Fruit fly (Drosophila melanogaster) whole organism, embryonic: ENCODE data around the gene drpr.
A peak's percentile ranks its signal among the peaks of the same experiment; 100 is the strongest.

Experiments used
- BtbVII ChIP-seq: fragments of 200-800 bp; sonication (Bioruptor generic); optimal IDR thresholded peaks from 3 replicates; lab custom pipeline; 2017; ENCODE audit warnings: missing biosample characterization, mild to moderate bottlenecking, missing genetic modification characterization
- CG10431 ChIP-seq: fragments of 200-800 bp; sonication (Bioruptor generic); optimal IDR thresholded peaks from 3 replicates; lab custom pipeline; 2018; ENCODE audit warnings: missing biosample characterization, mild to moderate bottlenecking, missing genetic modification characterization
- CG10979 ChIP-seq: fragments of 200-800 bp; sonication (Bioruptor generic); optimal IDR thresholded peaks from 2 replicates; lab custom pipeline; 2018; ENCODE audit warnings: missing biosample characterization, mild to moderate bottlenecking, missing genetic modification characterization, moderate library complexity
- CG12071 ChIP-seq: fragments of 200-800 bp; sonication (Bioruptor generic); optimal IDR thresholded peaks from 3 replicates; lab custom pipeline; 2018; ENCODE audit warnings: missing biosample characterization, mild to moderate bottlenecking, missing genetic modification characterization
- CG12104 ChIP-seq: fragments of 200-800 bp; sonication (Bioruptor generic); optimal IDR thresholded peaks from 3 replicates; lab custom pipeline; 2016; ENCODE audit warnings: missing biosample characterization, missing genetic modification characterization
- CG12391 ChIP-seq: fragments of 200-800 bp; sonication (Bioruptor generic); optimal IDR thresholded peaks from 3 replicates; lab custom pipeline; 2018; ENCODE audit warnings: missing biosample characterization, mild to moderate bottlenecking, missing genetic modification characterization, moderate library complexity
- CG14441 ChIP-seq: fragments of 200-800 bp; sonication (Bioruptor generic); IDR thresholded peaks from 2 replicates; pipeline ENCODE4 v1.3.6; 2022; ENCODE audit warnings: missing biosample characterization, missing genetic modification characterization
- CG15601 ChIP-seq: fragments of 200-800 bp; sonication (Bioruptor generic); optimal IDR thresholded peaks from 3 replicates; lab custom pipeline; 2019; ENCODE audit warnings: missing biosample characterization, mild to moderate bottlenecking, missing genetic modification characterization, moderate library complexity
- CG15696 ChIP-seq: fragments of 200-800 bp; sonication (Bioruptor generic); optimal IDR thresholded peaks from 2 replicates; lab custom pipeline; 2019; ENCODE audit warnings: missing biosample characterization, mild to moderate bottlenecking, missing genetic modification characterization, moderate library complexity
- CG17359 ChIP-seq: fragments of 200-800 bp; sonication (Bioruptor generic); optimal IDR thresholded peaks from 3 replicates; lab custom pipeline; 2018; ENCODE audit warnings: missing biosample characterization, mild to moderate bottlenecking, missing genetic modification characterization, moderate library complexity
- CG17568 ChIP-seq: fragments of 200-800 bp; sonication (Bioruptor generic); optimal IDR thresholded peaks from 2 replicates; lab custom pipeline; 2018; ENCODE audit warnings: missing biosample characterization, mild to moderate bottlenecking, missing genetic modification characterization, moderate library complexity
- CG18262 ChIP-seq: fragments of 200-800 bp; optimal IDR thresholded peaks from 3 replicates; lab custom pipeline; 2019; ENCODE audit warnings: missing biosample characterization, mild to moderate bottlenecking, missing genetic modification characterization, moderate library complexity
- CG2199 ChIP-seq: fragments of 200-800 bp; sonication (Bioruptor generic); IDR thresholded peaks from 3 replicates; pipeline ENCODE4 v1.3.6; 2022; ENCODE audit warnings: missing biosample characterization, missing genetic modification characterization
- CG2202 ChIP-seq: fragments of 200-800 bp; sonication (Bioruptor generic); optimal IDR thresholded peaks from 2 replicates; lab custom pipeline; 2018; ENCODE audit warnings: missing biosample characterization, mild to moderate bottlenecking, missing genetic modification characterization
- CG31224 ChIP-seq: fragments of 200-800 bp; sonication (Bioruptor generic); IDR thresholded peaks from 2 replicates; pipeline ENCODE4 v1.3.6; 2022; ENCODE audit warnings: missing biosample characterization, missing genetic modification characterization
- CG3281 ChIP-seq: fragments of 200-800 bp; sonication (Bioruptor generic); optimal IDR thresholded peaks from 3 replicates; lab custom pipeline; 2017; ENCODE audit warnings: missing biosample characterization, mild to moderate bottlenecking, missing genetic modification characterization
- CG33557 ChIP-seq: fragments of 200-800 bp; sonication (Bioruptor generic); optimal IDR thresholded peaks from 2 replicates; lab custom pipeline; 2019; ENCODE audit warnings: missing biosample characterization, mild to moderate bottlenecking, missing genetic modification characterization, moderate library complexity
- CG3407 ChIP-seq: fragments of 200-800 bp; sonication (Bioruptor generic); optimal IDR thresholded peaks from 2 replicates; lab custom pipeline; 2018; ENCODE audit warnings: missing biosample characterization, mild to moderate bottlenecking, missing genetic modification characterization
- CG34376 ChIP-seq: fragments of 200-800 bp; sonication (Bioruptor generic); optimal IDR thresholded peaks from 2 replicates; lab custom pipeline; 2018; ENCODE audit warnings: missing biosample characterization, mild to moderate bottlenecking, missing genetic modification characterization
- CG6765 ChIP-seq: fragments of 200-800 bp; sonication (Bioruptor generic); optimal IDR thresholded peaks from 3 replicates; lab custom pipeline; 2017; ENCODE audit warnings: missing biosample characterization, mild to moderate bottlenecking, missing genetic modification characterization
- CG6854 ChIP-seq: fragments of 200-800 bp; sonication (Bioruptor generic); optimal IDR thresholded peaks from 3 replicates; lab custom pipeline; 2017; ENCODE audit warnings: missing biosample characterization, mild to moderate bottlenecking, missing genetic modification characterization
- CG7839 ChIP-seq: fragments of 200-800 bp; sonication (Bioruptor generic); optimal IDR thresholded peaks from 3 replicates; lab custom pipeline; 2018; ENCODE audit warnings: missing biosample characterization, mild to moderate bottlenecking, missing genetic modification characterization, moderate library complexity
- CG8281 ChIP-seq: fragments of 200-800 bp; sonication (Bioruptor generic); optimal IDR thresholded peaks from 2 replicates; lab custom pipeline; 2018; ENCODE audit warnings: missing biosample characterization, mild to moderate bottlenecking, missing genetic modification characterization, moderate library complexity
- Drgx ChIP-seq: fragments of 200-800 bp; sonication (Bioruptor generic); IDR thresholded peaks from 2 replicates; pipeline ENCODE4 v1.3.6; 2022; ENCODE audit warnings: missing biosample characterization, missing genetic modification characterization
- Fer1 ChIP-seq: fragments of 200-800 bp; sonication (Bioruptor generic); optimal IDR thresholded peaks from 2 replicates; lab custom pipeline; 2017; ENCODE audit warnings: missing biosample characterization, mild to moderate bottlenecking, missing genetic modification characterization
- HLHmδ ChIP-seq: fragments of 200-800 bp; sonication (Bioruptor generic); optimal IDR thresholded peaks from 2 replicates; lab custom pipeline; 2018; ENCODE audit warnings: missing biosample characterization, mild to moderate bottlenecking, missing genetic modification characterization, moderate library complexity
- Hey ChIP-seq: fragments of 200-800 bp; sonication (Bioruptor generic); optimal IDR thresholded peaks from 3 replicates; lab custom pipeline; 2018; ENCODE audit warnings: missing biosample characterization, mild to moderate bottlenecking, missing genetic modification characterization
- Med ChIP-seq: fragments of 200-800 bp; sonication (Bioruptor generic); peaks from one replicate; lab custom pipeline; 2016; ENCODE audit warnings: missing biosample characterization, missing genetic modification characterization, mild to moderate bottlenecking, inconsistent platforms, moderate library complexity
- NfI ChIP-seq: fragments of 200-800 bp; sonication (Bioruptor generic); optimal IDR thresholded peaks from 3 replicates; lab custom pipeline; 2018; ENCODE audit warnings: missing biosample characterization, mild to moderate bottlenecking, missing genetic modification characterization, moderate library complexity
- Side ChIP-seq: fragments of 200-800 bp; sonication (Bioruptor generic); optimal IDR thresholded peaks from 2 replicates; lab custom pipeline; 2016; ENCODE audit warnings: missing biosample characterization, missing genetic modification characterization
- Sin3A ChIP-seq: fragments of >200 bp; optimal IDR thresholded peaks from 2 replicates; lab custom pipeline; 2018
- Sox102F ChIP-seq: fragments of 200-800 bp; sonication (Bioruptor generic); optimal IDR thresholded peaks from 2 replicates; lab custom pipeline; 2018; ENCODE audit warnings: missing biosample characterization, mild to moderate bottlenecking, missing genetic modification characterization, moderate library complexity
- Xrp1 ChIP-seq: fragments of 200-800 bp; sonication (Bioruptor generic); IDR thresholded peaks from 2 replicates; pipeline ENCODE4 v1.3.6; 2022; ENCODE audit warnings: missing biosample characterization, missing genetic modification characterization
- YL-1 ChIP-seq: fragments of 200-800 bp; sonication (Bioruptor generic); optimal IDR thresholded peaks from 3 replicates; lab custom pipeline; 2017; ENCODE audit warnings: missing biosample characterization, mild to moderate bottlenecking, missing genetic modification characterization
- aop ChIP-seq: fragments of 200-800 bp; sonication (Bioruptor generic); IDR thresholded peaks from 2 replicates; pipeline ENCODE4 v1.3.6; 2022; ENCODE audit warnings: missing biosample characterization, missing genetic modification characterization
- cad ChIP-seq: fragments of >200 bp; optimal IDR thresholded peaks from 2 replicates; lab custom pipeline; 2017; ENCODE audit warnings: missing biosample characterization, missing genetic modification characterization
- caup ChIP-seq: fragments of 200-800 bp; sonication (Bioruptor generic); optimal IDR thresholded peaks from 3 replicates; lab custom pipeline; 2017; ENCODE audit warnings: missing biosample characterization, mild to moderate bottlenecking, missing genetic modification characterization, moderate library complexity; ENCODE audit not compliant: severe bottlenecking
- ci ChIP-seq: fragments of 200-800 bp; sonication (Bioruptor generic); IDR thresholded peaks from 3 replicates; pipeline ENCODE4 v1.3.6; 2022; ENCODE audit warnings: missing biosample characterization, missing genetic modification characterization
- dm ChIP-seq: fragments of 200-800 bp; sonication (Bioruptor generic); optimal IDR thresholded peaks from 3 replicates; lab custom pipeline; 2016; ENCODE audit warnings: missing biosample characterization, missing genetic modification characterization
- dysf ChIP-seq: fragments of 200-800 bp; sonication (Bioruptor generic); IDR thresholded peaks from 3 replicates; pipeline ENCODE4 v1.3.6; 2022; ENCODE audit warnings: missing biosample characterization, missing genetic modification characterization
- gem ChIP-seq: fragments of 200-800 bp; sonication (Bioruptor generic); optimal IDR thresholded peaks from 2 replicates; lab custom pipeline; 2019; ENCODE audit warnings: missing biosample characterization, mild to moderate bottlenecking, missing genetic modification characterization, moderate library complexity
- grn ChIP-seq: fragments of 200-800 bp; sonication (Bioruptor generic); optimal IDR thresholded peaks from 3 replicates; lab custom pipeline; 2017; ENCODE audit warnings: missing biosample characterization, missing genetic modification characterization
- nerfin-1 ChIP-seq: fragments of 200-800 bp; sonication (Bioruptor generic); optimal IDR thresholded peaks from 3 replicates; lab custom pipeline; 2019; ENCODE audit warnings: missing biosample characterization, mild to moderate bottlenecking, missing genetic modification characterization, moderate library complexity
- onecut ChIP-seq: fragments of 200-800 bp; sonication (Bioruptor generic); IDR thresholded peaks from 2 replicates; pipeline ENCODE4 v1.3.6; 2022; ENCODE audit warnings: missing biosample characterization, missing genetic modification characterization
- otp ChIP-seq: fragments of 200-800 bp; sonication (Bioruptor generic); IDR thresholded peaks from 3 replicates; pipeline ENCODE4, ENCODE4 v1.3.6; 2022; ENCODE audit warnings: missing biosample characterization, missing genetic modification characterization
- pho ChIP-seq: fragments of 200-800 bp; sonication (Bioruptor generic); optimal IDR thresholded peaks from 2 replicates; lab custom pipeline; 2016; ENCODE audit warnings: missing biosample characterization, missing genetic modification characterization
- salm ChIP-seq: fragments of 200-800 bp; sonication (Bioruptor generic); optimal IDR thresholded peaks from 2 replicates; lab custom pipeline; 2018; ENCODE audit warnings: missing biosample characterization, mild to moderate bottlenecking, missing genetic modification characterization
- sc ChIP-seq, 3 experiments: fragments of >200 bp in 2 of 3; fragments of 200-800 bp in 1 of 3; sonication (Bioruptor generic) in 1 of 3; optimal IDR thresholded peaks; 2 replicates in 2 of 3; 3 replicates in 1 of 3; lab custom pipeline; 2017; ENCODE audit warnings: mild to moderate bottlenecking in 1 of 3, missing biosample characterization in 1 of 3, missing genetic modification characterization in 1 of 3, missing genetic modification reagents in 1 of 3
- sr ChIP-seq: fragments of 200-800 bp; sonication (Bioruptor generic); IDR thresholded peaks from 3 replicates; pipeline ENCODE4 v1.3.6; 2022; ENCODE audit warnings: missing biosample characterization, missing genetic modification characterization
- stwl ChIP-seq: fragments of 200-800 bp; sonication (Bioruptor generic); optimal IDR thresholded peaks from 3 replicates; lab custom pipeline; 2018; ENCODE audit warnings: missing biosample characterization, mild to moderate bottlenecking, missing genetic modification characterization, moderate library complexity

Gene drpr

dm6 chr3L:1742552-1743097, 11.7 kb upstream of the drpr start (continued):
- TF ChIP-seq pho (GFP tag; lab: Kevin White, UChicago) (no peak), HLHmδ (GFP tag; lab: Kevin White, UChicago) (peak; percentile 35), CG15696 (tag; lab: Kevin White, UChicago) (peak; percentile 10), Sox102F (no peak), CG6854 (GFP tag; lab: Kevin White, UChicago) (peak; percentile 21), CG3281 (GFP tag; lab: Kevin White, UChicago) (peak; percentile 21), gem (tag; lab: Kevin White, UChicago) (peak; percentile 3), CG12104 (GFP tag; lab: Kevin White, UChicago) (peak; percentile 28), grn (peak; percentile 95), nerfin-1 (tag; lab: Kevin White, UChicago) (no peak), CG12391 (tag; lab: Kevin White, UChicago) (no peak), CG6765 (GFP tag; lab: Kevin White, UChicago) (peak; percentile 2), Side (GFP tag; lab: Kevin White, UChicago) (no peak), dm (GFP tag; lab: Kevin White, UChicago) (no peak), Med (GFP tag; lab: Kevin White, UChicago) (peak; percentile 58), otp (peak; percentile 15; the same call in 2 of the 3 replicates), Xrp1 (GFP tag; lab: Robert Waterston, UW) (peak; percentile 50), CG31224 (GFP tag; lab: Robert Waterston, UW) (peak; percentile 66), CG10979 (tag; lab: Kevin White, UChicago) (no peak), CG18262 (peak; percentile 14), sc (optimal IDR thresholded peaks at IDR 0.05; lab: Kevin White, UChicago) (no peak), sc (GFP tag; optimal IDR thresholded peaks at IDR 0.05; lab: Kevin White, UChicago) (peak; percentile 15), salm (tag; lab: Kevin White, UChicago) (peak; percentile 9), CG17359 (tag; lab: Kevin White, UChicago) (no peak), Sin3A (lab: Kevin White, UChicago) (no peak), onecut (peak; percentile 16), CG33557 (GFP tag; lab: Kevin White, UChicago) (peak; percentile 59), CG3407 (GFP tag; lab: Kevin White, UChicago) (peak; percentile 11), CG12071 (GFP tag; lab: Kevin White, UChicago) (peak; percentile 29), Hey (tag; lab: Kevin White, UChicago) (no peak), cad (GFP tag; lab: Kevin White, UChicago) (no peak), CG2199 (GFP tag; lab: Robert Waterston, UW) (no peak), CG10431 (GFP tag; lab: Kevin White, UChicago) (no peak), CG17568 (GFP tag; lab: Kevin White, UChicago) (peak; percentile 27), Fer1 (peak; percentile 11), Drgx (GFP tag; lab: Robert Waterston, UW) (no peak), CG15601 (tag; lab: Kevin White, UChicago) (peak; percentile 19), caup (GFP tag; lab: Kevin White, UChicago) (peak; percentile 27), CG7839 (tag; lab: Kevin White, UChicago) (no peak), YL-1 (no peak), BtbVII (peak; percentile 40), NfI (no peak), ci (peak; percentile 22; the same call in 1 of the 3 replicates), sr (peak; percentile 17; the same call in 1 of the 3 replicates), dysf (GFP tag; lab: Robert Waterston, UW) (no peak), CG8281 (tag; lab: Kevin White, UChicago) (peak; percentile 78), stwl (tag; lab: Kevin White, UChicago) (no peak), aop (GFP tag; lab: Robert Waterston, UW) (no peak), CG14441 (GFP tag; lab: Robert Waterston, UW) (no peak), CG34376 (peak; percentile 94), CG2202 (tag; lab: Kevin White, UChicago) (peak; percentile 51)
